Fruit fly (Drosophila melanogaster): ENCODE results near the gene Or67a.

DNA sequence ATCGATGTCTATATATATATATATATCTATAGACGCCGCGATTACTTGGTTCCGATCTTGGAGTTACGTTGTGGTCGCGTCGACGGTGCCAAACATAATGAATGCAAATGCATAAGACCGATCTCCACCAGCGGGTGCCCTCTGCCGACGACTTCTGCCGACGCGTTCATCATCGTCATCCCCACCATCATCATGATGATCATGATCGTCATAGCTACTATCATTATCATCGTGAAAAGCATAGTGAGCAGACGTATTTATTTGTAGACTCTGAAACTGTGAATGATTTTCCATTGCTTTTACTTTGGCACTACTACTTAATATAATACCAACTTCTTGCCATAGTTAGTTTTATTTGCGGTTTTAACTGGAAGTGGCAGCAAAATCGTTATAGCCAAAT lies 36.8 kb upstream of the Or67a start, which contains the start of gene CG32037:
- TF ChIP-seq OdsH (GFP tag; optimal IDR thresholded peaks at IDR 0.05) (no peak), CG10669 (GFP tag; optimal IDR thresholded peaks at IDR 0.05) (no peak), CG11294 (GFP tag; IDR thresholded peaks at IDR 0.05) (no peak), Eip78C (GFP tag) (no peak), Gug (GFP tag; IDR thresholded peaks at IDR 0.05) (no peak), achi (GFP tag; optimal IDR thresholded peaks at IDR 0.05) (no peak), CG34406 (GFP tag; optimal IDR thresholded peaks at IDR 0.05) (no peak), CG3919 (GFP tag; optimal IDR thresholded peaks at IDR 0.05) (no peak)

Data from whole organism, prepupa.